Fruit fly (Drosophila melanogaster) whole organism: ENCODE results near the gene Nup43.

Source experiments
- pan ChIP-seq: fragments of >200 bp; optimal IDR thresholded peaks from 2 replicates; lab custom pipeline; 2017
- usp ChIP-seq: fragments of >200 bp; optimal IDR thresholded peaks from 2 replicates; lab custom pipeline; 2017; ENCODE audit warnings: missing biosample characterization, missing genetic modification characterization, mixed read lengths

dm6 chr3R:18384972-18385371, 18.5 kb downstream of the Nup43 start, which contains the start of gene CG14309:
- TF ChIP-seq pan (lab: Kevin White, UChicago), result no peak
- no peak for TF ChIP-seq usp
